Fruit fly (Drosophila melanogaster): ENCODE measurements around the gene CG33927.

DNA sequence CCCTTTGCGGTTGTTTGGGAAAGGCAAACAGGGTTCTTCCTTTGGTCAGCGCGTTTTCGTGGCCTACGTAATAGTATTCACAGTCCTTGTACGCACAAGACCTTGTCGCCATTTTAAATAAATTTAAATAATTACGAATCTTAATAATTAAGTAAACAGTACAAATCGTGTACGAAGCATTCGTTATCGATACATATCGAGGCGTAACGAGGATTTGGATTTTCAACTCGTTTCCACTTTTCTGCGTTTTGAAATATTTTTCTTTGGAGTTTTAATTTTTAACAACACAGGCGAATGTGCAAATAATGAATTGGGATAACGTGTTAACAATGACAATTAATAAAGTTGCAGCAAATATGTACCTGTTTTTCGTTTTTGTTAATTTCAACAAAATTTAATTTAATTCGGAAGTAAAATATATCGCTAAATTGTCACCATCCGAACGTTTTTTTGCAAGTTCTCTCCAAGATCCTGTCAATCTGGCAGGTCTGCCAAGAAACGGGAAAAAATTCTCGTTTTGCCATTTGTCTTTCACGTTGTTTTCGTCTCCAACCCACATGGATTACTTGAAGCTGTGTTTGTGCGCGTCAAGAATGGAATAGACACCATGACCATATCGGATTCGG, 44.8 kb downstream of the CG33927 start, which contains the start of the genes Dlip2 and rpk:
- TF ChIP-seq CG8478 (optimal IDR thresholded peaks at IDR 0.05) (no peak), CTCF (optimal IDR thresholded peaks at IDR 0.05) (no peak)

Data from S2 (cell line).